Worm (Caenorhabditis elegans): ENCODE data around the gene F18C5.9.

F18C5.9 gene

DNA sequence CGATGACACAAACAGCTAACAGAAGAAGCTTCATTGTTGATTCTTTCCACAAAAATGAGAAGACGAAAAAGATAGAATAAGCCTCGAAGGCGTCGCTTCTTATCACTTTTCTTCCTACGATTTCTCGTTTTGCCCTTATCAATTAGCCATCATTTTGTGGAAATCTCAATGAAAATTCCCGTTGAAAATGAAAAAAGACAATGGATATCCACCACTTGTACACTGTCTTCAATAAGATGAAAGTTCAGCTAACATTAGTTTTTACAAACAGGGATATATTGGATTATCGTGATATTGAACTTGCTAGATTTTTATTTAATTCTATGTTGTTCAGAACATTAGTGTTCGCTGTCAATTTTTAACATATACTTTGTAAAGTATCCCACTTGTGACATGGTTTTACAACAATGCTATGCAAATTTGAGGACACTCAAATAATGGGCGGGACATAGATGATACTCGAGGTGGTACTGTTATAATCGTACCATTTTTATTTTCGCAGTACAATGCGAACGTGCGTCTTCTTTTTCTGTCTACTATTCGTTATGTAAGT lies at the start of gene F18C5.9, which contains the start of gene F18C5.5:
F18C5.9 (plus strand) TSS at position 503 of the 553 bp plus-strand sequence.
F18C5.5 (minus strand) TSS at position 101 of the 553 bp plus-strand sequence.
- TF ChIP-seq hlh-17 (GFP tag; optimal IDR thresholded peaks at IDR 0.05; ENCODE audit: borderline replicate concordance) (no peak), tlp-1 (tag; optimal IDR thresholded peaks at IDR 0.05) (no peak), blmp-1 (tag; optimal IDR thresholded peaks at IDR 0.05) (peak; percentile 58), alr-1 (tag; optimal IDR thresholded peaks at IDR 0.05; ENCODE audit: borderline replicate concordance) (no peak), sup-37 (GFP tag; optimal IDR thresholded peaks at IDR 0.05) (no peak), lir-3 (tag; optimal IDR thresholded peaks at IDR 0.05; ENCODE audit: poor library complexity) (no peak)

DNA sequence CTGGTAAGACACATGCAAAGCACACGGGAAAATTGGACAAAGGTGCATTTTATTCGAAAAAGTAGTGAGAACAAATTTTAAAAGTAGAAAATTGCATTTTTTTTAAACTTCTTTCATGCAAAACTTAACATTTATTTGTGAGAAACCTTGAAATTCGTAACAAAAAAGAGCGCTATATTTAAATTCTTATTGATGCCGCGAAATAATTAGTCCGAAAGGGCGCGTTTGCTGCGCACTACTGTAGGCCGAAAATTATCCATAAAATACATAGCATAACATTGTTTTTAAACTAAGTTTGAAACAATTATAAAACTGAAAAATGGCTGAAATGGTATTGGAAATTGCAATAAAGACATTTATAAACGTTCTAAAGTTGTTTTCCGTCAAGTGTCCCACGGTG lies 47.2 kb upstream of the F18C5.9 start:
- TF ChIP-seq C04F5.9 (tag; optimal IDR thresholded peaks at IDR 0.05), result no peak
- peak; percentile 1 for TF ChIP-seq blmp-1 (tag; optimal IDR thresholded peaks at IDR 0.05)
- peak in 2 of 3 experiments; percentile 47 to 64 for TF ChIP-seq dpl-1 (GFP tag; optimal IDR thresholded peaks at IDR 0.05)
- TF ChIP-seq lsy-2 (tag; optimal IDR thresholded peaks at IDR 0.05), result peak in 1 of 2 experiments; percentile 75
- TF ChIP-seq aha-1 (tag; optimal IDR thresholded peaks at IDR 0.05), result no peak
- TF ChIP-seq efl-1 (optimal IDR thresholded peaks at IDR 0.05), result peak; percentile 31
- peak; percentile 45 to 94 for TF ChIP-seq efl-1 (GFP tag; optimal IDR thresholded peaks at IDR 0.05 in 1 of 2)
- no peak for TF ChIP-seq snpc-4 (tag; optimal IDR thresholded peaks at IDR 0.05)
- peak; percentile 39 for TF ChIP-seq mep-1 (tag; optimal IDR thresholded peaks at IDR 0.05)
- TF ChIP-seq lin-35 (GFP tag; optimal IDR thresholded peaks at IDR 0.05), result peak in 1 of 2 experiments; percentile 67

DNA sequence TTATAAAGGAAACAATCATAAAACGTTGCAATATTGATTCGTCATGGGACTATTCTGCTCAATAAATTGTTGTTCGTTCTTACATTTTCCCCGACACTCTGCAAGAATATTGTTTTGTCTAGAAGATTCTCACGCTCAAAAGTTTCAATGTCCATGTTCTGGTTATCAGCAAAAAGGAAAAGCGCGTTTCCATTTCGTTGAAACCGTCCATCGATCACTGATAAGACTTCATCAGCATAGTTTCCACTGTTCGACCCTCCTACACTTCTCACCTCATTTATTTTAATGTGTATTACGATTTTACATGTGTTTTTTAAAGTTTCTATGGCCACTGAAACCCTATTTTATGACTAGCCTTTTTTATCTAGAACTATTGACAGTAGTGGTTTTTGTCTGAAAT lies 46.8 kb upstream of the F18C5.9 start:
- no peak for TF ChIP-seq rnt-1 (tag; optimal IDR thresholded peaks at IDR 0.05)
- TF ChIP-seq nhr-237 (tag; optimal IDR thresholded peaks at IDR 0.05), result no peak
- TF ChIP-seq egl-27 (tag; optimal IDR thresholded peaks at IDR 0.05), result no peak
- TF ChIP-seq pqm-1 (tag; optimal IDR thresholded peaks at IDR 0.05), result peak; percentile 45
- TF ChIP-seq efl-1 (optimal IDR thresholded peaks at IDR 0.05), result no peak
- TF ChIP-seq efl-1 (GFP tag; optimal IDR thresholded peaks at IDR 0.05 in 1 of 2), result peak in 1 of 2 experiments; percentile 87
- no peak for TF ChIP-seq unc-98 (GFP tag; IDR thresholded peaks at IDR 0.05)
- TF ChIP-seq blmp-1 (tag; optimal IDR thresholded peaks at IDR 0.05), result peak; percentile 40
- peak; percentile 57 for TF ChIP-seq elt-2 (tag; optimal IDR thresholded peaks at IDR 0.05)
- no peak for TF ChIP-seq hpl-2 (GFP tag; optimal IDR thresholded peaks at IDR 0.05)

DNA sequence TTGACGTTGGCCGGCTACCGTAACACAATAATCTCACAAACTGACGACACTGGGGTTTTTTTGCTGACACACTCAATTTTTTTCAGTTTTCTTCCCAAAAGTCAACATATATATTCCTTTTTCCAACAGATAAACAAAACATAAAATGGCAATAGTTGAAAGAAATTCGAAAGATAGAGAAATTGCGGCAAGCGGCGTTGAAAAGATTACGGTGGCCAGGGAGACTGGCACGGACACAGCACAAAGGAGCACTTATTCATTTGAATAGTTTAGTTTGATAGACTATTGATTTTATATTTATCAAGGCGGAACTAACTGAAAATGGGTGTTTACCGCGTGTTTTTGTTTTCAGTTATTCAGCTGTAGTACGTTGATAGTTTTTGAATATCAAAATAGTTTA lies 45.6 kb upstream of the F18C5.9 start, which contains the start of gene toe-2:
toe-2 (minus strand) TSS at position 70 of the 400 bp plus-strand sequence.
- TF ChIP-seq lin-39 (tag; optimal IDR thresholded peaks at IDR 0.05) (no peak), ceh-8 (GFP tag; optimal IDR thresholded peaks at IDR 0.05) (no peak), skn-1 (tag; optimal IDR thresholded peaks at IDR 0.05) (no peak), lin-35 (GFP tag; optimal IDR thresholded peaks at IDR 0.05) (no peak), xbp-1 (tag; optimal IDR thresholded peaks at IDR 0.05) (no peak), lsy-2 (tag; optimal IDR thresholded peaks at IDR 0.05) (no peak), nhr-84 (tag; optimal IDR thresholded peaks at IDR 0.05) (no peak), sox-4 (tag; optimal IDR thresholded peaks at IDR 0.05) (no peak), dpl-1 (GFP tag; optimal IDR thresholded peaks at IDR 0.05) (no peak)

DNA sequence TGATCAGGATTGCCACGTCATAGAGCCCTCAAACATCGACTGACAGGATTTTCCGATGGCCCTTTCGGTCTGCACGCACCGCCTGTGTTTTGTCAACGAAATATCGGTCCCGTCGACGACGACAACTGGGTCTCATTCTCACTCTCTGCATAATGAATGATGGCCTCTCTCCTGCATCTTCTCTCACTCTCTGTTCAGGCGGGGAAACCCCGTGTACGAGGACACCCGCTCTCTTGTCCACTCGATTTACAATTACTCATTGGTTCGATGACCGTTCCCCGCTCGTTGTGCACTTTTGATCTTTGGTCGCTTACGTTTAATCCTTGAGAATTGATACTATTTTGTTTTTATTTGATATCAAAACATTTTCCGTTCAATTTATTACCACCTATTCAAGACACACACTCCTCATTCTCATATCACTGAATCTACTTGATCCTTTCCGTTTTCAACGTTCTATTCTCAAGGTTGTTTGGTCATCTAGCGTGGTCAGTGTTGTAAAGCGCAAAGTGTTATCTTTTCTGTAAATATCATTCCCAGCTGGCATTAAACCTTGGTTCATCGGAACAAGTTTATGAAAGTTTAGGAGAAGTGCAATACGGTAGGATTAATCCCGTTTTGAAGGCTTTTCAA lies 44.2 kb upstream of the F18C5.9 start:
- TF ChIP-seq sup-37 (GFP tag; optimal IDR thresholded peaks at IDR 0.05) (no peak), nhr-85 (tag) (peak; percentile 82), lin-14 (GFP tag; optimal IDR thresholded peaks at IDR 0.05) (peak; percentile 62), efl-1 (optimal IDR thresholded peaks at IDR 0.05) (no peak), efl-1 (GFP tag; optimal IDR thresholded peaks at IDR 0.05 in 1 of 2) (peak in 1 of 2 experiments; percentile 64), blmp-1 (tag; optimal IDR thresholded peaks at IDR 0.05) (peak; percentile 47), elt-3 (tag; optimal IDR thresholded peaks at IDR 0.05) (peak in 3 of 6 experiments; percentile 4 to 60 (median 11)), nhr-20 (tag; optimal IDR thresholded peaks at IDR 0.05) (peak; percentile 13), efl-3 (GFP tag; optimal IDR thresholded peaks at IDR 0.05) (no peak)

Measured in whole organism, L1 larva.